Fruit fly (Drosophila melanogaster) whole organism, embryonic: Measurements from ENCODE around the gene Tlk.
A peak's percentile ranks its signal among the peaks of the same experiment; 100 is the strongest.

Source experiments
- ATbp ChIP-seq: fragments of 200-800 bp; sonication (Bioruptor generic); optimal IDR thresholded peaks from 2 replicates; lab custom pipeline; 2017; ENCODE audit warnings: missing biosample characterization, mild to moderate bottlenecking, missing genetic modification characterization, missing genetic modification reagents
- Asciz ChIP-seq: fragments of 200-800 bp; sonication (Bioruptor generic); optimal IDR thresholded peaks from 2 replicates; lab custom pipeline; 2017; ENCODE audit warnings: missing biosample characterization, mild to moderate bottlenecking, missing genetic modification characterization, missing genetic modification reagents
- Atf6 ChIP-seq: fragments of 200-800 bp; sonication (Bioruptor generic); IDR thresholded peaks from 2 replicates; pipeline ENCODE4 v1.3.6; 2022; ENCODE audit warnings: missing biosample characterization, missing genetic modification characterization
- CG10366 ChIP-seq: fragments of 200-800 bp; sonication (Bioruptor generic); IDR thresholded peaks from 2 replicates; pipeline ENCODE4 v1.3.6; 2022; ENCODE audit warnings: missing biosample characterization, missing genetic modification characterization
- CG10979 ChIP-seq: fragments of 200-800 bp; sonication (Bioruptor generic); optimal IDR thresholded peaks from 2 replicates; lab custom pipeline; 2018; ENCODE audit warnings: missing biosample characterization, mild to moderate bottlenecking, missing genetic modification characterization, moderate library complexity
- CG12104 ChIP-seq: fragments of 200-800 bp; sonication (Bioruptor generic); optimal IDR thresholded peaks from 3 replicates; lab custom pipeline; 2016; ENCODE audit warnings: missing biosample characterization, missing genetic modification characterization
- CG1603 ChIP-seq: fragments of 200-800 bp; sonication (Bioruptor generic); optimal IDR thresholded peaks from 2 replicates; lab custom pipeline; 2019; ENCODE audit warnings: missing biosample characterization, mild to moderate bottlenecking, missing genetic modification characterization, moderate library complexity
- CG17359 ChIP-seq: fragments of 200-800 bp; sonication (Bioruptor generic); optimal IDR thresholded peaks from 3 replicates; lab custom pipeline; 2018; ENCODE audit warnings: missing biosample characterization, mild to moderate bottlenecking, missing genetic modification characterization, moderate library complexity
- CG18262 ChIP-seq: fragments of 200-800 bp; optimal IDR thresholded peaks from 3 replicates; lab custom pipeline; 2019; ENCODE audit warnings: missing biosample characterization, mild to moderate bottlenecking, missing genetic modification characterization, moderate library complexity
- CG30403 ChIP-seq: fragments of 200-800 bp; sonication (Bioruptor generic); optimal IDR thresholded peaks from 3 replicates; lab custom pipeline; 2016; ENCODE audit warnings: missing biosample characterization, missing genetic modification characterization
- CG32767 ChIP-seq: fragments of 200-800 bp; sonication (Bioruptor generic); IDR thresholded peaks from 2 replicates; pipeline ENCODE4 v1.3.6; 2022; ENCODE audit warnings: missing biosample characterization, missing genetic modification characterization
- CG3281 ChIP-seq: fragments of 200-800 bp; sonication (Bioruptor generic); optimal IDR thresholded peaks from 3 replicates; lab custom pipeline; 2017; ENCODE audit warnings: missing biosample characterization, mild to moderate bottlenecking, missing genetic modification characterization
- CG7556 ChIP-seq: fragments of 200-800 bp; sonication (Bioruptor generic); optimal IDR thresholded peaks from 2 replicates; lab custom pipeline; 2017; ENCODE audit warnings: missing biosample characterization, mild to moderate bottlenecking, missing genetic modification characterization
- CG7928 ChIP-seq: fragments of 200-800 bp; sonication (Bioruptor generic); optimal IDR thresholded peaks from 2 replicates; lab custom pipeline; 2017; ENCODE audit warnings: missing biosample characterization, mild to moderate bottlenecking, missing genetic modification characterization
- CG8290 ChIP-seq, 3 experiments: fragments of 200-800 bp; sonication (Bioruptor generic); optimal IDR thresholded peaks; 2 replicates each; lab custom pipeline; 2016 to 2019; ENCODE audit warnings: missing biosample characterization in 3 of 3, missing genetic modification characterization in 3 of 3, mild to moderate bottlenecking in 2 of 3, moderate library complexity in 1 of 3
- CG8388 ChIP-seq: fragments of 200-800 bp; sonication (Bioruptor generic); optimal IDR thresholded peaks from 2 replicates; lab custom pipeline; 2019; ENCODE audit warnings: missing biosample characterization, mild to moderate bottlenecking, missing genetic modification characterization, moderate library complexity
- CG8944 ChIP-seq: fragments of 200-800 bp; sonication (Bioruptor generic); optimal IDR thresholded peaks from 3 replicates; lab custom pipeline; 2016; ENCODE audit warnings: missing biosample characterization, missing genetic modification characterization
- D ChIP-seq, 2 experiments: fragments of 200-800 bp in 1 of 2; fragments of >200 bp in 1 of 2; sonication (Bioruptor generic) in 1 of 2; optimal IDR thresholded peaks; 2 replicates in 1 of 2; 3 replicates in 1 of 2; lab custom pipeline; 2017; ENCODE audit warnings: mild to moderate bottlenecking in 1 of 2, missing biosample characterization in 1 of 2, missing genetic modification characterization in 1 of 2, missing genetic modification reagents in 1 of 2
- Dfd ChIP-seq, 2 experiments: fragments of >200 bp; optimal IDR thresholded peaks; 2 replicates each; lab custom pipeline; 2017; ENCODE audit warnings: missing biosample characterization in 2 of 2, missing genetic modification characterization in 2 of 2
- Dip3 ChIP-seq: fragments of 200-800 bp; sonication (Bioruptor generic); optimal IDR thresholded peaks from 3 replicates; lab custom pipeline; 2016; ENCODE audit warnings: missing biosample characterization, missing genetic modification characterization
- Ets65A ChIP-seq: fragments of 200-800 bp; sonication (Bioruptor generic); peaks from one replicate; lab custom pipeline; 2016; ENCODE audit warnings: missing biosample characterization, missing genetic modification characterization
- HLH54F ChIP-seq: fragments of 200-800 bp; sonication (Bioruptor generic); optimal IDR thresholded peaks from 3 replicates; lab custom pipeline; 2016; ENCODE audit warnings: missing biosample characterization, missing genetic modification characterization
- HLHmδ ChIP-seq: fragments of 200-800 bp; sonication (Bioruptor generic); optimal IDR thresholded peaks from 2 replicates; lab custom pipeline; 2018; ENCODE audit warnings: missing biosample characterization, mild to moderate bottlenecking, missing genetic modification characterization, moderate library complexity
- Hmr ChIP-seq: fragments of 200-800 bp; sonication (Bioruptor generic); optimal IDR thresholded peaks from 3 replicates; lab custom pipeline; 2017; ENCODE audit warnings: mild to moderate bottlenecking, missing biosample characterization, missing genetic modification reagents, missing genetic modification characterization
- Hr78 ChIP-seq, 2 experiments: fragments of 200-800 bp in 1 of 2; fragments of >200 bp in 1 of 2; sonication (Bioruptor generic) in 1 of 2; optimal IDR thresholded peaks; 2 replicates each; lab custom pipeline; 2017 to 2019; ENCODE audit warnings: missing biosample characterization in 2 of 2, missing genetic modification characterization in 2 of 2, mild to moderate bottlenecking in 1 of 2, moderate library complexity in 1 of 2
- Hsf ChIP-seq: fragments of 200-800 bp; sonication (Bioruptor generic); optimal IDR thresholded peaks from 3 replicates; lab custom pipeline; 2016; ENCODE audit warnings: missing biosample characterization, missing genetic modification characterization
- Kr ChIP-seq: fragments of 200-800 bp; sonication (Bioruptor generic); optimal IDR thresholded peaks from 2 replicates; lab custom pipeline; 2017; ENCODE audit warnings: missing biosample characterization, mild to moderate bottlenecking, missing genetic modification characterization
- NC2β ChIP-seq: fragments of 200-800 bp; sonication (Bioruptor generic); optimal IDR thresholded peaks from 2 replicates; lab custom pipeline; 2016; ENCODE audit warnings: missing biosample characterization, missing genetic modification characterization
- Rfx ChIP-seq: fragments of 200-800 bp; sonication (Bioruptor generic); IDR thresholded peaks from 2 replicates; pipeline ENCODE4 v1.3.6; 2022; ENCODE audit warnings: missing biosample characterization, missing genetic modification characterization
- Sox102F ChIP-seq: fragments of 200-800 bp; sonication (Bioruptor generic); optimal IDR thresholded peaks from 2 replicates; lab custom pipeline; 2018; ENCODE audit warnings: missing biosample characterization, mild to moderate bottlenecking, missing genetic modification characterization, moderate library complexity
- Usf ChIP-seq: fragments of 200-800 bp; sonication (Bioruptor generic); optimal IDR thresholded peaks from 2 replicates; lab custom pipeline; 2017; ENCODE audit warnings: missing genotype, missing biosample characterization, missing genetic modification characterization
- bcd ChIP-seq: fragments of 200-800 bp; sonication (Bioruptor generic); optimal IDR thresholded peaks from 2 replicates; lab custom pipeline; 2017; ENCODE audit warnings: missing biosample characterization, mild to moderate bottlenecking, missing genetic modification characterization
- caup ChIP-seq: fragments of 200-800 bp; sonication (Bioruptor generic); optimal IDR thresholded peaks from 3 replicates; lab custom pipeline; 2017; ENCODE audit warnings: missing biosample characterization, mild to moderate bottlenecking, missing genetic modification characterization, moderate library complexity; ENCODE audit not compliant: severe bottlenecking
- chn ChIP-seq: fragments of 200-800 bp; sonication (Bioruptor generic); optimal IDR thresholded peaks from 2 replicates; lab custom pipeline; 2016; ENCODE audit warnings: missing biosample characterization, missing genetic modification characterization
- dan ChIP-seq: fragments of 200-800 bp; sonication (Bioruptor generic); IDR thresholded peaks from 2 replicates; pipeline ENCODE4 v1.3.6; 2022; ENCODE audit warnings: missing biosample characterization, missing genetic modification characterization
- dysf ChIP-seq: fragments of 200-800 bp; sonication (Bioruptor generic); IDR thresholded peaks from 3 replicates; pipeline ENCODE4 v1.3.6; 2022; ENCODE audit warnings: missing biosample characterization, missing genetic modification characterization
- fd96Cb ChIP-seq: fragments of 200-800 bp; sonication (Bioruptor generic); optimal IDR thresholded peaks from 2 replicates; lab custom pipeline; 2018; ENCODE audit warnings: missing biosample characterization, mild to moderate bottlenecking, missing genetic modification characterization, moderate library complexity
- grau ChIP-seq: fragments of 200-800 bp; optimal IDR thresholded peaks from 3 replicates; lab custom pipeline; 2019; ENCODE audit warnings: missing biosample characterization, mild to moderate bottlenecking, missing genetic modification characterization, moderate library complexity
- hth ChIP-seq: fragments of >200 bp; optimal IDR thresholded peaks from 2 replicates; lab custom pipeline; 2017; ENCODE audit warnings: inconsistent platforms
- kay ChIP-seq: fragments of 200-800 bp; sonication (Bioruptor generic); optimal IDR thresholded peaks from 2 replicates; lab custom pipeline; 2016; ENCODE audit warnings: missing biosample characterization, missing genetic modification characterization
- lilli ChIP-seq: fragments of 200-800 bp; sonication (Bioruptor generic); optimal IDR thresholded peaks from 3 replicates; lab custom pipeline; 2016; ENCODE audit warnings: missing biosample characterization, missing genetic modification characterization
- mam ChIP-seq: fragments of 200-800 bp; sonication (Bioruptor generic); optimal IDR thresholded peaks from 3 replicates; lab custom pipeline; 2016; ENCODE audit warnings: missing biosample characterization, missing genetic modification characterization
- pita ChIP-seq: fragments of 200-800 bp; sonication (Bioruptor generic); optimal IDR thresholded peaks from 2 replicates; lab custom pipeline; 2017; ENCODE audit warnings: missing biosample characterization, mild to moderate bottlenecking, missing genetic modification characterization
- prd ChIP-seq, 3 experiments: fragments of >200 bp in 2 of 3; fragments of 200-800 bp in 1 of 3; sonication (Bioruptor generic) in 1 of 3; optimal IDR thresholded peaks in 2 of 3; IDR thresholded peaks in 1 of 3; 2 replicates in 2 of 3; 3 replicates in 1 of 3; pipeline versions ENCODE4 v1.3.6 to Lab custom; 2017 to 2022; ENCODE audit warnings: missing biosample characterization in 1 of 3, missing genetic modification characterization in 1 of 3
- slbo ChIP-seq: fragments of 200-800 bp; sonication (Bioruptor generic); IDR thresholded peaks from 2 replicates; pipeline ENCODE4 v1.3.6; 2022; ENCODE audit warnings: missing biosample characterization, missing genetic modification characterization
- sna ChIP-seq: fragments of 200-800 bp; sonication (Bioruptor generic); IDR thresholded peaks from 2 replicates; pipeline ENCODE4 v1.3.6; 2022; ENCODE audit warnings: missing biosample characterization, missing genetic modification characterization; ENCODE audit not compliant: partially characterized antibody
- stc ChIP-seq: fragments of 200-800 bp; sonication (Bioruptor generic); IDR thresholded peaks from 2 replicates; pipeline ENCODE4 v1.3.6; 2022; ENCODE audit warnings: missing biosample characterization, missing genetic modification characterization
- twi ChIP-seq: fragments of 200-800 bp; optimal IDR thresholded peaks from 2 replicates; lab custom pipeline; 2019; ENCODE audit warnings: missing biosample characterization, mild to moderate bottlenecking, missing genetic modification characterization, moderate library complexity
- unpg ChIP-seq: fragments of 200-800 bp; sonication (Bioruptor generic); optimal IDR thresholded peaks from 3 replicates; lab custom pipeline; 2018; ENCODE audit warnings: missing biosample characterization, mild to moderate bottlenecking, missing genetic modification characterization, moderate library complexity

Gene Tlk

DNA sequence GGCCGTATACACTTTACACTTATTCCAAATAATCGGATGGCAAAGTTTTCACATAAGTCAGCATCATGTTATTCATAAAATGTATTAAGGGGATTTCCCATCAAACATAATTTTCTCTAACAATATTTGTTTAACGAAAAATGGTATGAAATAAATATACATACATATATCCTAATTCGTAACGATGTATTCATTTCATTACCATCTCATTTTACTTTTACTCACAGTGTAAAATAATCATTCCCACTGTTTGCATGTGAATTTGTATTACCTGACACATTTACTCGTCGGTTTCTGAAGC is 25.4 kb downstream of the Tlk start (continued):
- peak; percentile 57 for TF ChIP-seq CG1603 (tag; lab: Kevin White, UChicago)
- TF ChIP-seq CG30403: peak; percentile 40
- no peak for TF ChIP-seq twi (tag; lab: Kevin White, UChicago)
- TF ChIP-seq Dfd (GFP tag; optimal IDR thresholded peaks at IDR 0.05; lab: Kevin White, UChicago): no peak
- TF ChIP-seq NC2β: no peak
- peak; percentile 45 for TF ChIP-seq CG3281 (GFP tag; lab: Kevin White, UChicago)
- peak; percentile 38 for TF ChIP-seq CG10979
- peak; percentile 46 for TF ChIP-seq CG18262 (tag; lab: Kevin White, UChicago)
- peak; percentile 45 for TF ChIP-seq CG7556 (GFP tag; lab: Kevin White, UChicago)
- no peak for TF ChIP-seq prd (optimal IDR thresholded peaks at IDR 0.05; lab: Kevin White, UChicago)
- peak; percentile 29; the same call in 1 of the 3 replicates for TF ChIP-seq prd (GFP tag; IDR thresholded peaks at IDR 0.05; lab: Robert Waterston, UW)
- TF ChIP-seq CG8944: no peak
- no peak for TF ChIP-seq D (optimal IDR thresholded peaks at IDR 0.05; lab: Kevin White, UChicago)
- peak; percentile 30 for TF ChIP-seq D (GFP tag; optimal IDR thresholded peaks at IDR 0.05; lab: Kevin White, UChicago)
- TF ChIP-seq unpg (GFP tag; lab: Kevin White, UChicago): peak; percentile 31
- TF ChIP-seq dan: no peak
- TF ChIP-seq pita (GFP tag; lab: Kevin White, UChicago): no peak
- no peak for TF ChIP-seq kay (GFP tag; lab: Kevin White, UChicago)
- TF ChIP-seq CG8388 (GFP tag; lab: Kevin White, UChicago): peak; percentile 48
- no peak for TF ChIP-seq lilli (GFP tag; lab: Kevin White, UChicago)
- peak; percentile 9 for TF ChIP-seq mam (GFP tag; lab: Kevin White, UChicago)
- 0 out of 2 replicates have a peak, but pooled peaks have one; percentile 29 for TF ChIP-seq CG32767 (GFP tag; lab: Robert Waterston, UW)
- peak; percentile 50 for TF ChIP-seq fd96Cb
- TF ChIP-seq Hmr: peak; percentile 50
- TF ChIP-seq Kr (GFP tag; lab: Kevin White, UChicago): no peak
- TF ChIP-seq CG8290 (GFP tag; optimal IDR thresholded peaks at IDR 0.05; lab: Kevin White, UChicago): no peak
- peak in 1 of 2 experiments; percentile 50 for TF ChIP-seq CG8290 (tag; optimal IDR thresholded peaks at IDR 0.05; lab: Kevin White, UChicago)
- TF ChIP-seq grau (tag; lab: Kevin White, UChicago): peak; percentile 46
- TF ChIP-seq Asciz: peak; percentile 17
- TF ChIP-seq Dip3 (GFP tag; lab: Kevin White, UChicago): peak; percentile 9
- TF ChIP-seq CG17359 (tag; lab: Kevin White, UChicago): peak; percentile 57
- 0 out of 2 replicates have a peak, but pooled peaks have one; percentile 10 for TF ChIP-seq Rfx (GFP tag; lab: Robert Waterston, UW)
- TF ChIP-seq Usf: no peak
- TF ChIP-seq Sox102F (GFP tag; lab: Kevin White, UChicago): peak; percentile 62
- TF ChIP-seq Hr78 (GFP tag; optimal IDR thresholded peaks at IDR 0.05; lab: Kevin White, UChicago): peak in 1 of 2 experiments; percentile 33
- TF ChIP-seq Hsf (GFP tag; lab: Kevin White, UChicago): peak; percentile 4
- peak; percentile 4 for TF ChIP-seq caup (GFP tag; lab: Kevin White, UChicago)
- peak; percentile 17 for TF ChIP-seq bcd (GFP tag; lab: Kevin White, UChicago)
- TF ChIP-seq Ets65A (GFP tag; lab: Kevin White, UChicago): peak; percentile 35
- no peak for TF ChIP-seq CG7928 (GFP tag; lab: Kevin White, UChicago)
- TF ChIP-seq sna (GFP tag; lab: Robert Waterston, UW): no peak
- TF ChIP-seq Atf6: peak; percentile 61
- TF ChIP-seq HLH54F (GFP tag; lab: Kevin White, UChicago): no peak
- TF ChIP-seq CG12104 (GFP tag; lab: Kevin White, UChicago): peak; percentile 14
- TF ChIP-seq HLHmδ (GFP tag; lab: Kevin White, UChicago): no peak
- TF ChIP-seq stc (GFP tag; lab: Robert Waterston, UW): peak; percentile 52; the same call in 1 of the 2 replicates
- peak; percentile 29 for TF ChIP-seq ATbp (GFP tag; lab: Kevin White, UChicago)
- TF ChIP-seq CG10366 (GFP tag; lab: Robert Waterston, UW): peak; percentile 27; the same call in 1 of the 2 replicates
- TF ChIP-seq dysf (GFP tag; lab: Robert Waterston, UW): peak; percentile 43; the same call in 1 of the 3 replicates
- TF ChIP-seq chn: no peak
- peak; percentile 50 for TF ChIP-seq slbo (GFP tag; lab: Robert Waterston, UW)
- TF ChIP-seq hth (lab: Kevin White, UChicago): no peak
